Worm (Caenorhabditis elegans): Measurements from ENCODE around the gene C14A4.9.
A peak's percentile ranks its signal among the peaks of the same experiment; 100 is the strongest.

Gene C14A4.9

ce11 chrII:10598970-10599369 lies at the start of gene C14A4.9:
C14A4.9 (plus strand) TSS chrII:10599337.
- TF ChIP-seq ceh-82 (tag; optimal IDR thresholded peaks at IDR 0.05) (no peak), blmp-1 (tag; optimal IDR thresholded peaks at IDR 0.05; ENCODE audit: insufficient read depth) (peak; percentile 26), ceh-16 (tag; optimal IDR thresholded peaks at IDR 0.05) (no peak)

ce11 chrII:10550173-10550572 lies 49.0 kb upstream of the C14A4.9 start:
- peak; percentile 6 for TF ChIP-seq crh-2 (tag; optimal IDR thresholded peaks at IDR 0.05)
- TF ChIP-seq ama-1 (optimal IDR thresholded peaks at IDR 0.05): no peak
- TF ChIP-seq ZK546.5 (tag; optimal IDR thresholded peaks at IDR 0.05): no peak
- no peak for TF ChIP-seq mbf-1 (tag; optimal IDR thresholded peaks at IDR 0.05)
- no peak for TF ChIP-seq lin-13 (GFP tag; optimal IDR thresholded peaks at IDR 0.05)
- no peak for TF ChIP-seq unc-39 (tag; optimal IDR thresholded peaks at IDR 0.05)
- TF ChIP-seq mdl-1 (tag; optimal IDR thresholded peaks at IDR 0.05): peak in 1 of 2 experiments; percentile 19
- no peak for TF ChIP-seq nhr-77 (tag; optimal IDR thresholded peaks at IDR 0.05)
- TF ChIP-seq lin-39 (tag; optimal IDR thresholded peaks at IDR 0.05): no peak
- no peak for TF ChIP-seq egl-27 (tag; optimal IDR thresholded peaks at IDR 0.05)
- TF ChIP-seq nhr-129 (tag; optimal IDR thresholded peaks at IDR 0.05): peak; percentile 44
- TF ChIP-seq zag-1 (tag; optimal IDR thresholded peaks at IDR 0.05): peak; percentile 4
- peak; percentile 31 for TF ChIP-seq lin-11 (tag; optimal IDR thresholded peaks at IDR 0.05)

- TF ChIP-seq F13H6.1 (tag; optimal IDR thresholded peaks at IDR 0.05) (peak; percentile 21), lsy-2 (tag; optimal IDR thresholded peaks at IDR 0.05) (peak in 1 of 2 experiments; percentile 32), R02D3.7 (tag; optimal IDR thresholded peaks at IDR 0.05) (no peak), aly-2 (tag; optimal IDR thresholded peaks at IDR 0.05) (no peak), sma-9 (GFP tag; optimal IDR thresholded peaks at IDR 0.05) (peak; percentile 27), sma-9 (tag; optimal IDR thresholded peaks at IDR 0.05) (no peak), ztf-11 (tag; optimal IDR thresholded peaks at IDR 0.05) (no peak), nhr-11 (tag; optimal IDR thresholded peaks at IDR 0.05) (peak; percentile 47), nhr-25 (tag; optimal IDR thresholded peaks at IDR 0.05) (peak; percentile 58), nhr-129 (tag; optimal IDR thresholded peaks at IDR 0.05) (peak; percentile 4), nhr-12 (tag; optimal IDR thresholded peaks at IDR 0.05) (no peak), unc-39 (tag; optimal IDR thresholded peaks at IDR 0.05) (no peak), ceh-82 (tag; optimal IDR thresholded peaks at IDR 0.05) (no peak), ZK546.5 (tag; optimal IDR thresholded peaks at IDR 0.05) (no peak), nhr-10 (tag; optimal IDR thresholded peaks at IDR 0.05) (no peak)
Measured at ce11 chrII:10550872-10551647, 48.1 kb upstream of the C14A4.9 start.

- TF ChIP-seq dmd-4 (tag; optimal IDR thresholded peaks at IDR 0.05) (no peak), nhr-12 (tag; optimal IDR thresholded peaks at IDR 0.05) (peak; percentile 41), lin-13 (GFP tag; optimal IDR thresholded peaks at IDR 0.05) (peak; percentile 84), snpc-4 (tag; optimal IDR thresholded peaks at IDR 0.05) (peak; percentile 61), lin-11 (tag; optimal IDR thresholded peaks at IDR 0.05) (peak; percentile 88), blmp-1 (tag; optimal IDR thresholded peaks at IDR 0.05; ENCODE audit: insufficient read depth) (peak; percentile 68), C34F6.9 (tag; optimal IDR thresholded peaks at IDR 0.05) (peak; percentile 98), nhr-6 (tag; optimal IDR thresholded peaks at IDR 0.05) (peak; percentile 96), nhr-25 (tag; optimal IDR thresholded peaks at IDR 0.05) (peak; percentile 98), F13H6.1 (tag; optimal IDR thresholded peaks at IDR 0.05) (peak; percentile 95), skn-1 (tag; optimal IDR thresholded peaks at IDR 0.05) (peak; percentile 53), sma-9 (GFP tag; optimal IDR thresholded peaks at IDR 0.05) (peak; percentile 98), sma-9 (tag; optimal IDR thresholded peaks at IDR 0.05) (no peak), alr-1 (tag; optimal IDR thresholded peaks at IDR 0.05) (no peak), Y55F3AM.14 (GFP tag; optimal IDR thresholded peaks at IDR 0.05) (peak; percentile 78), mbf-1 (tag; optimal IDR thresholded peaks at IDR 0.05) (no peak), nhr-21 (tag; optimal IDR thresholded peaks at IDR 0.05) (peak; percentile 97), ceh-82 (tag; optimal IDR thresholded peaks at IDR 0.05) (peak; percentile 1), sem-4 (tag; optimal IDR thresholded peaks at IDR 0.05) (peak; percentile 96), nhr-237 (tag; optimal IDR thresholded peaks at IDR 0.05) (no peak), unc-62 (GFP tag; optimal IDR thresholded peaks at IDR 0.05) (peak; percentile 61), R02D3.7 (tag; optimal IDR thresholded peaks at IDR 0.05) (no peak), ztf-4 (tag; optimal IDR thresholded peaks at IDR 0.05) (peak; percentile 97), egl-27 (tag; optimal IDR thresholded peaks at IDR 0.05) (peak; percentile 88), ceh-16 (tag; optimal IDR thresholded peaks at IDR 0.05) (peak; percentile 83), unc-39 (tag; optimal IDR thresholded peaks at IDR 0.05) (no peak), gmeb-1 (tag; optimal IDR thresholded peaks at IDR 0.05) (peak; percentile 87), zag-1 (tag; optimal IDR thresholded peaks at IDR 0.05) (peak; percentile 69), nhr-77 (tag; optimal IDR thresholded peaks at IDR 0.05) (peak; percentile 19), lsy-2 (tag; optimal IDR thresholded peaks at IDR 0.05) (peak; percentile 75 to 94), ama-1 (optimal IDR thresholded peaks at IDR 0.05) (peak; percentile 92), mdl-1 (tag; optimal IDR thresholded peaks at IDR 0.05) (peak; percentile 84 to 92), peb-1 (tag; optimal IDR thresholded peaks at IDR 0.05) (no peak), nhr-10 (tag; optimal IDR thresholded peaks at IDR 0.05) (peak; percentile 10), ztf-1 (GFP tag; conservative IDR thresholded peaks at IDR 0.05) (no peak), crh-2 (tag; optimal IDR thresholded peaks at IDR 0.05) (peak; percentile 98)
Measured at ce11 chrII:10551985-10552736, 47.0 kb upstream of the C14A4.9 start.

Data from whole organism, L2 larva.